Fruit fly (Drosophila melanogaster) whole organism, embryonic: ENCODE results near the gene CG34427.

Experiments
- Atf-2 ChIP-seq: fragments of 200-800 bp; sonication (Bioruptor generic); optimal IDR thresholded peaks from 2 replicates; lab custom pipeline; 2016; ENCODE audit warnings: missing biosample characterization, missing genetic modification characterization
- B-H1 ChIP-seq: fragments of 200-800 bp; sonication (Bioruptor generic); IDR thresholded peaks from 3 replicates; pipeline ENCODE4 v1.3.6; 2022; ENCODE audit warnings: missing biosample characterization, missing genetic modification characterization
- CG1024 ChIP-seq: fragments of 200-800 bp; sonication (Bioruptor generic); IDR thresholded peaks from 2 replicates; pipeline ENCODE4 v1.3.6; 2022; ENCODE audit warnings: missing biosample characterization, missing genetic modification characterization
- CG10959 ChIP-seq: fragments of 200-800 bp; sonication (Bioruptor generic); IDR thresholded peaks from 2 replicates; pipeline ENCODE4 v1.3.6; 2022; ENCODE audit warnings: missing biosample characterization, missing genetic modification characterization
- CG11696 ChIP-seq: fragments of 200-800 bp; sonication (Bioruptor generic); IDR thresholded peaks from 2 replicates; pipeline ENCODE4 v1.3.6; 2022; ENCODE audit warnings: missing biosample characterization, missing genetic modification characterization
- CG15601 ChIP-seq: fragments of 200-800 bp; sonication (Bioruptor generic); optimal IDR thresholded peaks from 3 replicates; lab custom pipeline; 2019; ENCODE audit warnings: missing biosample characterization, mild to moderate bottlenecking, missing genetic modification characterization, moderate library complexity
- CG1603 ChIP-seq: fragments of 200-800 bp; sonication (Bioruptor generic); optimal IDR thresholded peaks from 2 replicates; lab custom pipeline; 2019; ENCODE audit warnings: missing biosample characterization, mild to moderate bottlenecking, missing genetic modification characterization, moderate library complexity
- CG17568 ChIP-seq: fragments of 200-800 bp; sonication (Bioruptor generic); optimal IDR thresholded peaks from 2 replicates; lab custom pipeline; 2018; ENCODE audit warnings: missing biosample characterization, mild to moderate bottlenecking, missing genetic modification characterization, moderate library complexity
- CG17612 ChIP-seq: fragments of 200-800 bp; sonication (Bioruptor generic); IDR thresholded peaks from 2 replicates; pipeline ENCODE4 v1.3.6; 2022; ENCODE audit warnings: missing biosample characterization, missing genetic modification characterization
- CG17912 ChIP-seq: fragments of 200-800 bp; sonication (Bioruptor generic); optimal IDR thresholded peaks from 2 replicates; lab custom pipeline; 2018; ENCODE audit warnings: missing biosample characterization, mild to moderate bottlenecking, missing genetic modification characterization
- CG1792 ChIP-seq: fragments of 200-800 bp; sonication (Bioruptor generic); optimal IDR thresholded peaks from 2 replicates; lab custom pipeline; 2016; ENCODE audit warnings: missing biosample characterization, missing genetic modification characterization
- CG18599 ChIP-seq: fragments of 200-800 bp; sonication (Bioruptor generic); optimal IDR thresholded peaks from 3 replicates; lab custom pipeline; 2017; ENCODE audit warnings: missing biosample characterization, missing genetic modification characterization, mild to moderate bottlenecking, moderate library complexity, missing genetic modification reagents
- CG2202 ChIP-seq: fragments of 200-800 bp; sonication (Bioruptor generic); optimal IDR thresholded peaks from 2 replicates; lab custom pipeline; 2018; ENCODE audit warnings: missing biosample characterization, mild to moderate bottlenecking, missing genetic modification characterization
- CG3726 ChIP-seq: fragments of 200-800 bp; sonication (Bioruptor generic); IDR thresholded peaks from 3 replicates; pipeline ENCODE4, ENCODE4 v1.3.6; 2022; ENCODE audit warnings: missing biosample characterization, missing genetic modification characterization
- CG9932 ChIP-seq: fragments of 200-800 bp; sonication (Bioruptor generic); IDR thresholded peaks from 2 replicates; pipeline ENCODE4 v1.3.6; 2022; ENCODE audit warnings: missing biosample characterization, missing genetic modification characterization
- Dad ChIP-seq: fragments of 200-800 bp; sonication (Bioruptor generic); optimal IDR thresholded peaks from 3 replicates; lab custom pipeline; 2016; ENCODE audit warnings: missing biosample characterization, missing genetic modification characterization
- Dip3 ChIP-seq: fragments of 200-800 bp; sonication (Bioruptor generic); optimal IDR thresholded peaks from 3 replicates; lab custom pipeline; 2016; ENCODE audit warnings: missing biosample characterization, missing genetic modification characterization
- Dp ChIP-seq: fragments of 200-800 bp; sonication (Bioruptor generic); optimal IDR thresholded peaks from 2 replicates; lab custom pipeline; 2018; ENCODE audit warnings: missing biosample characterization, mild to moderate bottlenecking, missing genetic modification characterization, moderate library complexity
- Drgx ChIP-seq: fragments of 200-800 bp; sonication (Bioruptor generic); IDR thresholded peaks from 2 replicates; pipeline ENCODE4 v1.3.6; 2022; ENCODE audit warnings: missing biosample characterization, missing genetic modification characterization
- Ets97D ChIP-seq: fragments of 200-800 bp; sonication (Bioruptor generic); optimal IDR thresholded peaks from 3 replicates; lab custom pipeline; 2016; ENCODE audit warnings: missing biosample characterization, missing genetic modification characterization
- Fer1 ChIP-seq: fragments of 200-800 bp; sonication (Bioruptor generic); optimal IDR thresholded peaks from 2 replicates; lab custom pipeline; 2017; ENCODE audit warnings: missing biosample characterization, mild to moderate bottlenecking, missing genetic modification characterization
- Lpt ChIP-seq: fragments of >200 bp; optimal IDR thresholded peaks from 2 replicates; lab custom pipeline; 2018; ENCODE audit warnings: missing biosample characterization, missing genetic modification characterization
- MTF-1 ChIP-seq: fragments of 200-800 bp; sonication (Bioruptor generic); optimal IDR thresholded peaks from 2 replicates; lab custom pipeline; 2018; ENCODE audit warnings: missing biosample characterization, mild to moderate bottlenecking, missing genetic modification characterization, borderline replicate concordance
- Nf-YB ChIP-seq: fragments of 200-800 bp; sonication (Bioruptor generic); optimal IDR thresholded peaks from 3 replicates; lab custom pipeline; 2019; ENCODE audit warnings: missing biosample characterization, mild to moderate bottlenecking, missing genetic modification characterization, moderate library complexity
- Oaz ChIP-seq: fragments of 200-800 bp; sonication (Bioruptor generic); IDR thresholded peaks from 2 replicates; pipeline ENCODE4 v1.3.6; 2022; ENCODE audit warnings: missing biosample characterization, missing genetic modification characterization
- Sin3A ChIP-seq: fragments of >200 bp; optimal IDR thresholded peaks from 2 replicates; lab custom pipeline; 2018
- Stat92E ChIP-seq, 3 experiments: fragments of >200 bp in 2 of 3; fragments of 200-800 bp in 1 of 3; sonication (Bioruptor generic) in 1 of 3; optimal IDR thresholded peaks; 2 replicates each; lab custom pipeline; 2017 to 2019; ENCODE audit warnings: missing biosample characterization in 3 of 3, missing genetic modification characterization in 3 of 3, mild to moderate bottlenecking in 1 of 3, moderate library complexity in 1 of 3
- ase ChIP-seq: fragments of 200-800 bp; sonication (Bioruptor generic); IDR thresholded peaks from 3 replicates; pipeline ENCODE4 v1.3.6; 2022; ENCODE audit warnings: missing biosample characterization, missing genetic modification characterization
- cad ChIP-seq: fragments of >200 bp; optimal IDR thresholded peaks from 2 replicates; lab custom pipeline; 2017; ENCODE audit warnings: missing biosample characterization, missing genetic modification characterization
- caup ChIP-seq: fragments of 200-800 bp; sonication (Bioruptor generic); optimal IDR thresholded peaks from 3 replicates; lab custom pipeline; 2017; ENCODE audit warnings: missing biosample characterization, mild to moderate bottlenecking, missing genetic modification characterization, moderate library complexity; ENCODE audit not compliant: severe bottlenecking
- dmrt11E ChIP-seq: fragments of 200-800 bp; sonication (Bioruptor generic); optimal IDR thresholded peaks from 3 replicates; lab custom pipeline; 2018; ENCODE audit warnings: missing biosample characterization, mild to moderate bottlenecking, missing genetic modification characterization, moderate library complexity
- dysf ChIP-seq: fragments of 200-800 bp; sonication (Bioruptor generic); IDR thresholded peaks from 3 replicates; pipeline ENCODE4 v1.3.6; 2022; ENCODE audit warnings: missing biosample characterization, missing genetic modification characterization
- fd64A ChIP-seq: fragments of 200-800 bp; sonication (Bioruptor generic); optimal IDR thresholded peaks from 3 replicates; lab custom pipeline; 2018; ENCODE audit warnings: missing biosample characterization, mild to moderate bottlenecking, missing genetic modification characterization
- gt ChIP-seq: fragments of 200-800 bp; sonication (Bioruptor generic); IDR thresholded peaks from 2 replicates; pipeline ENCODE4 v1.3.6; 2022; ENCODE audit warnings: missing biosample characterization, missing genetic modification characterization
- hb ChIP-seq: fragments of 200-800 bp; sonication (Bioruptor generic); IDR thresholded peaks from 3 replicates; pipeline ENCODE4 v1.3.6; 2022; ENCODE audit warnings: missing biosample characterization, missing genetic modification characterization; ENCODE audit not compliant: partially characterized antibody
- hbn ChIP-seq: fragments of 200-800 bp; sonication (Bioruptor generic); IDR thresholded peaks from 2 replicates; pipeline ENCODE4 v1.3.6; 2022; ENCODE audit warnings: missing biosample characterization, missing genetic modification characterization; ENCODE audit not compliant: partially characterized antibody
- inv ChIP-seq: fragments of 200-800 bp; sonication (Bioruptor generic); IDR thresholded peaks from 2 replicates; pipeline ENCODE4 v1.3.6; 2022; ENCODE audit warnings: missing biosample characterization, missing genetic modification characterization; ENCODE audit not compliant: partially characterized antibody
- lola ChIP-seq, 3 experiments: fragments of >200 bp in 2 of 3; fragments of 200-800 bp in 1 of 3; sonication (Bioruptor generic) in 1 of 3; optimal IDR thresholded peaks; 2 replicates each; lab custom pipeline; 2017 to 2019; ENCODE audit warnings: missing biosample characterization in 3 of 3, missing genetic modification characterization in 3 of 3, mild to moderate bottlenecking in 1 of 3, moderate library complexity in 1 of 3
- org-1 ChIP-seq: fragments of 200-800 bp; sonication (Bioruptor generic); optimal IDR thresholded peaks from 2 replicates; lab custom pipeline; 2017; ENCODE audit warnings: missing biosample characterization, missing genetic modification characterization
- pb ChIP-seq: fragments of 200-800 bp; sonication (Bioruptor generic); optimal IDR thresholded peaks from 3 replicates; lab custom pipeline; 2016; ENCODE audit warnings: missing biosample characterization, missing genetic modification characterization
- phol ChIP-seq: fragments of 200-800 bp; sonication (Bioruptor generic); optimal IDR thresholded peaks from 3 replicates; lab custom pipeline; 2018; ENCODE audit warnings: missing biosample characterization, mild to moderate bottlenecking, missing genetic modification characterization, moderate library complexity
- pita ChIP-seq: fragments of 200-800 bp; sonication (Bioruptor generic); optimal IDR thresholded peaks from 2 replicates; lab custom pipeline; 2017; ENCODE audit warnings: missing biosample characterization, mild to moderate bottlenecking, missing genetic modification characterization
- repo ChIP-seq: fragments of 200-800 bp; sonication (Bioruptor generic); optimal IDR thresholded peaks from 2 replicates; lab custom pipeline; 2016; ENCODE audit warnings: missing biosample characterization, missing genetic modification characterization
- ro ChIP-seq: fragments of 200-800 bp; sonication (Bioruptor generic); IDR thresholded peaks from 2 replicates; pipeline ENCODE4 v1.3.6; 2022; ENCODE audit warnings: missing biosample characterization, missing genetic modification characterization
- run ChIP-seq: fragments of 200-800 bp; sonication (Bioruptor generic); optimal IDR thresholded peaks from 3 replicates; lab custom pipeline; 2018; ENCODE audit warnings: missing biosample characterization, mild to moderate bottlenecking, missing genetic modification characterization
- seq ChIP-seq: fragments of 200-800 bp; sonication (Bioruptor generic); IDR thresholded peaks from 2 replicates; pipeline ENCODE4 v1.3.6; 2022; ENCODE audit warnings: missing biosample characterization, missing genetic modification characterization
- tll ChIP-seq, 2 experiments: fragments of 200-800 bp in 1 of 2; fragments of >200 bp in 1 of 2; sonication (Bioruptor generic) in 1 of 2; optimal IDR thresholded peaks; 2 replicates each; lab custom pipeline; 2017 to 2019; ENCODE audit warnings: missing biosample characterization in 2 of 2, missing genetic modification characterization in 2 of 2, mild to moderate bottlenecking in 1 of 2, moderate library complexity in 1 of 2
- vnd ChIP-seq: fragments of 200-800 bp; sonication (Bioruptor generic); IDR thresholded peaks from 3 replicates; pipeline ENCODE4 v1.3.6; 2022; ENCODE audit warnings: missing biosample characterization, missing genetic modification characterization; ENCODE audit not compliant: partially characterized antibody
- vvl ChIP-seq: fragments of 200-800 bp; sonication (Bioruptor generic); IDR thresholded peaks from 2 replicates; pipeline ENCODE4 v1.3.6; 2022; ENCODE audit warnings: missing biosample characterization, missing genetic modification characterization
- zen ChIP-seq: fragments of 200-800 bp; sonication (Bioruptor generic); optimal IDR thresholded peaks from 3 replicates; lab custom pipeline; 2018; ENCODE audit warnings: missing biosample characterization, mild to moderate bottlenecking, missing genetic modification characterization, moderate library complexity

The CG34427 gene

DNA sequence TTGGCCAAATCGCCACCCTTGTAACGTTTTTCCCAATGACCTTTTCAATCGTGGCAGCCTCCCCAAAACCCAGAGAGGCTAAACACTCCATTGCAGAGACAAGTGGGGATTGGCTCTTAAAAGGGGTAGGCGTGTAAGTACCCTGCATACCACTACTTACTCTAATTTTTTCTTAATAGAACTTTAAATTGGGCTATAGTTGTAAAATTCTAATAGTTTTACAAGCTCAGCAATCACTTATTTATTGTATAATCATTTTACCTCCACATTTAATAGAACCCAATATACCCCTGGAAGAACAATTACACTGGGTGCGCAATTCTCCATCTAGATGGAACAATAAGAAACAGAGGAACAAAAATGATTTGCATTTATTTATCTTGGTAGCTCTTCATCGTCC is 37.2 kb downstream of the CG34427 start (continued):
- TF ChIP-seq CG3726 (GFP tag; lab: Robert Waterston, UW) (peak; percentile 47; the same call in 1 of the 3 replicates), pb (GFP tag; lab: Kevin White, UChicago) (no peak), gt (no peak), pita (GFP tag; lab: Kevin White, UChicago) (no peak), ro (no peak), tll (GFP tag; optimal IDR thresholded peaks at IDR 0.05; lab: Kevin White, UChicago) (no peak), vnd (GFP tag; lab: Robert Waterston, UW) (no peak), Nf-YB (peak; percentile 30), Dip3 (GFP tag; lab: Kevin White, UChicago) (peak; percentile 34), repo (peak; percentile 26), ase (peak; percentile 63), org-1 (peak; percentile 72), B-H1 (GFP tag; lab: Robert Waterston, UW) (peak; percentile 60; the same call in 2 of the 3 replicates), Lpt (GFP tag; lab: Kevin White, UChicago) (no peak), seq (GFP tag; lab: Robert Waterston, UW) (peak; percentile 78), Sin3A (no peak), Drgx (GFP tag; lab: Robert Waterston, UW) (peak; percentile 38; the same call in 1 of the 2 replicates), Stat92E (GFP tag; optimal IDR thresholded peaks at IDR 0.05; lab: Kevin White, UChicago) (no peak), lola (GFP tag; optimal IDR thresholded peaks at IDR 0.05; lab: Kevin White, UChicago) (peak in 1 of 3 experiments; percentile 63), CG17568 (GFP tag; lab: Kevin White, UChicago) (peak; percentile 61), CG9932 (GFP tag; lab: Robert Waterston, UW) (peak; percentile 57), vvl (GFP tag; lab: Robert Waterston, UW) (peak; percentile 88), CG1024 (GFP tag; lab: Robert Waterston, UW) (peak; percentile 70), hb (GFP tag; lab: Robert Waterston, UW) (no peak), caup (GFP tag; lab: Kevin White, UChicago) (peak; percentile 76), Oaz (GFP tag; lab: Robert Waterston, UW) (peak; percentile 52; the same call in 1 of the 2 replicates), CG1603 (tag; lab: Kevin White, UChicago) (peak; percentile 78), CG17912 (GFP tag; lab: Kevin White, UChicago) (no peak), CG2202 (peak; percentile 28), CG18599 (GFP tag; lab: Kevin White, UChicago) (peak; percentile 89), phol (peak; percentile 77), zen (peak; percentile 65), CG1792 (GFP tag; lab: Kevin White, UChicago) (peak; percentile 14), MTF-1 (GFP tag; lab: Kevin White, UChicago) (no peak), run (tag; lab: Kevin White, UChicago) (peak; percentile 44), Fer1 (GFP tag; lab: Kevin White, UChicago) (peak; percentile 81), inv (GFP tag; lab: Robert Waterston, UW) (no peak), hbn (GFP tag; lab: Robert Waterston, UW) (no peak), dysf (GFP tag; lab: Robert Waterston, UW) (peak; percentile 86), Dp (GFP tag; lab: Kevin White, UChicago) (no peak), fd64A (GFP tag; lab: Kevin White, UChicago) (no peak), CG15601 (peak; percentile 71), Atf-2 (GFP tag; lab: Kevin White, UChicago) (peak; percentile 54), CG10959 (GFP tag; lab: Robert Waterston, UW) (peak; percentile 45; the same call in 1 of the 2 replicates), Ets97D (GFP tag; lab: Kevin White, UChicago) (peak; percentile 8), Dad (GFP tag; lab: Kevin White, UChicago) (peak; percentile 46), dmrt11E (peak; percentile 62), CG17612 (GFP tag; lab: Robert Waterston, UW) (peak; percentile 51; the same call in 1 of the 2 replicates), CG11696 (GFP tag; lab: Robert Waterston, UW) (peak; percentile 57), cad (GFP tag; lab: Kevin White, UChicago) (no peak)
